Fruit fly (Drosophila melanogaster) whole organism, embryonic: Measurements from ENCODE around the gene dah.
A peak's percentile ranks its signal among the peaks of the same experiment; 100 is the strongest.

ENCODE experiments used
- Adf1 ChIP-seq: fragments of 200-800 bp; sonication (Bioruptor generic); IDR thresholded peaks from 2 replicates; pipeline ENCODE4 v1.3.6; 2022; ENCODE audit warnings: missing biosample characterization, missing genetic modification characterization
- Antp ChIP-seq: fragments of 200-800 bp; sonication (Bioruptor generic); optimal IDR thresholded peaks from 3 replicates; lab custom pipeline; 2016; ENCODE audit warnings: missing biosample characterization, missing genetic modification characterization
- Asciz ChIP-seq: fragments of 200-800 bp; sonication (Bioruptor generic); optimal IDR thresholded peaks from 2 replicates; lab custom pipeline; 2017; ENCODE audit warnings: missing biosample characterization, mild to moderate bottlenecking, missing genetic modification characterization, missing genetic modification reagents
- Awh ChIP-seq: fragments of 200-800 bp; sonication (Bioruptor generic); IDR thresholded peaks from 2 replicates; pipeline ENCODE4, ENCODE4 v1.3.6; 2022; ENCODE audit warnings: missing biosample characterization, missing genetic modification characterization
- CG14667 ChIP-seq: fragments of 200-800 bp; sonication (Bioruptor generic); IDR thresholded peaks from 2 replicates; pipeline ENCODE4 v1.3.6; 2022; ENCODE audit warnings: missing biosample characterization, missing genetic modification characterization
- CG15696 ChIP-seq: fragments of 200-800 bp; sonication (Bioruptor generic); optimal IDR thresholded peaks from 2 replicates; lab custom pipeline; 2019; ENCODE audit warnings: missing biosample characterization, mild to moderate bottlenecking, missing genetic modification characterization, moderate library complexity
- CG17186 ChIP-seq: fragments of 200-800 bp; sonication (Bioruptor generic); optimal IDR thresholded peaks from 3 replicates; lab custom pipeline; 2017; ENCODE audit warnings: missing biosample characterization, missing genetic modification reagents, missing genetic modification characterization
- CG3995 ChIP-seq: fragments of 200-800 bp; sonication (Bioruptor generic); optimal IDR thresholded peaks from 3 replicates; lab custom pipeline; 2016; ENCODE audit warnings: missing biosample characterization, missing genetic modification characterization
- CG42726 ChIP-seq: fragments of 200-800 bp; sonication (Bioruptor generic); IDR thresholded peaks from 2 replicates; pipeline ENCODE4 v1.3.6; 2022; ENCODE audit warnings: missing biosample characterization, missing genetic modification characterization; ENCODE audit not compliant: partially characterized antibody
- CG4617 ChIP-seq: fragments of 200-800 bp; sonication (Bioruptor generic); optimal IDR thresholded peaks from 3 replicates; lab custom pipeline; 2016; ENCODE audit warnings: missing biosample characterization, missing genetic modification characterization, borderline replicate concordance
- CG4730 ChIP-seq: fragments of 200-800 bp; sonication (Bioruptor generic); IDR thresholded peaks from 2 replicates; pipeline ENCODE4 v1.3.6; 2022; ENCODE audit warnings: missing biosample characterization, missing genetic modification characterization
- CG6689 ChIP-seq: fragments of 200-800 bp; sonication (Bioruptor generic); IDR thresholded peaks from 2 replicates; pipeline ENCODE4 v1.3.6; 2022; ENCODE audit warnings: missing biosample characterization, missing genetic modification characterization
- CG6813 ChIP-seq: fragments of 200-800 bp; sonication (Bioruptor generic); optimal IDR thresholded peaks from 2 replicates; lab custom pipeline; 2017; ENCODE audit warnings: missing biosample characterization, missing genetic modification characterization, mild to moderate bottlenecking, moderate library complexity, missing genetic modification reagents
- CG8290 ChIP-seq, 3 experiments: fragments of 200-800 bp; sonication (Bioruptor generic); optimal IDR thresholded peaks; 2 replicates each; lab custom pipeline; 2016 to 2019; ENCODE audit warnings: missing biosample characterization in 3 of 3, missing genetic modification characterization in 3 of 3, mild to moderate bottlenecking in 2 of 3, moderate library complexity in 1 of 3
- CTCF ChIP-seq: fragments of 200-800 bp; sonication (Bioruptor generic); optimal IDR thresholded peaks from 2 replicates; lab custom pipeline; 2017; ENCODE audit warnings: missing biosample characterization, mild to moderate bottlenecking, missing genetic modification characterization, moderate library complexity
- Chrac-16 ChIP-seq: fragments of 200-800 bp; sonication (Bioruptor generic); optimal IDR thresholded peaks from 3 replicates; lab custom pipeline; 2016; ENCODE audit warnings: missing biosample characterization, missing genetic modification characterization
- Dbx ChIP-seq: fragments of 200-800 bp; sonication (Bioruptor generic); IDR thresholded peaks from 3 replicates; pipeline ENCODE4 v1.3.6; 2022; ENCODE audit warnings: missing biosample characterization, missing genetic modification characterization
- Doc3 ChIP-seq: fragments of 200-800 bp; sonication (Bioruptor generic); IDR thresholded peaks from 3 replicates; pipeline ENCODE4 v1.3.6; 2022; ENCODE audit warnings: missing biosample characterization, missing genetic modification characterization; ENCODE audit not compliant: partially characterized antibody
- ERR ChIP-seq: fragments of 200-800 bp; sonication (Bioruptor generic); optimal IDR thresholded peaks from 2 replicates; lab custom pipeline; 2016; ENCODE audit warnings: missing biosample characterization, missing genetic modification characterization
- Ets65A ChIP-seq: fragments of 200-800 bp; sonication (Bioruptor generic); peaks from one replicate; lab custom pipeline; 2016; ENCODE audit warnings: missing biosample characterization, missing genetic modification characterization
- Fer3 ChIP-seq: fragments of 200-800 bp; sonication (Bioruptor generic); optimal IDR thresholded peaks from 2 replicates; lab custom pipeline; 2018; ENCODE audit warnings: missing biosample characterization, mild to moderate bottlenecking, missing genetic modification characterization, moderate library complexity
- GATAe ChIP-seq: fragments of 200-800 bp; sonication (Bioruptor generic); conservative IDR thresholded peaks from 2 replicates; pipeline ENCODE4 v1.3.6; 2022; ENCODE audit warnings: missing biosample characterization, missing genetic modification characterization
- Hsf ChIP-seq: fragments of 200-800 bp; sonication (Bioruptor generic); optimal IDR thresholded peaks from 3 replicates; lab custom pipeline; 2016; ENCODE audit warnings: missing biosample characterization, missing genetic modification characterization
- Med ChIP-seq: fragments of 200-800 bp; sonication (Bioruptor generic); peaks from one replicate; lab custom pipeline; 2016; ENCODE audit warnings: missing biosample characterization, missing genetic modification characterization, mild to moderate bottlenecking, inconsistent platforms, moderate library complexity
- NFAT ChIP-seq: fragments of 200-800 bp; sonication (Bioruptor generic); IDR thresholded peaks from 2 replicates; pipeline ENCODE4 v1.3.6; 2022; ENCODE audit warnings: missing biosample characterization, missing genetic modification characterization
- Rfx ChIP-seq: fragments of 200-800 bp; sonication (Bioruptor generic); IDR thresholded peaks from 2 replicates; pipeline ENCODE4 v1.3.6; 2022; ENCODE audit warnings: missing biosample characterization, missing genetic modification characterization
- TFAM ChIP-seq: fragments of 200-800 bp; sonication (Bioruptor generic); optimal IDR thresholded peaks from 2 replicates; lab custom pipeline; 2017; ENCODE audit warnings: missing biosample characterization, missing genetic modification characterization, inconsistent platforms
- Trl ChIP-seq, 3 experiments: fragments of >200 bp in 2 of 3; fragments of 200-800 bp in 1 of 3; sonication (Bioruptor generic) in 1 of 3; optimal IDR thresholded peaks; 2 replicates in 1 of 3; 3 replicates in 2 of 3; lab custom pipeline; 2016 to 2017; ENCODE audit warnings: missing biosample characterization in 1 of 3, missing genetic modification characterization in 1 of 3
- amos ChIP-seq: fragments of 200-800 bp; sonication (Bioruptor generic); IDR thresholded peaks from 2 replicates; pipeline ENCODE4 v1.3.6; 2022; ENCODE audit warnings: missing biosample characterization, missing genetic modification characterization; ENCODE audit not compliant: partially characterized antibody
- az2 ChIP-seq: fragments of 200-800 bp; sonication (Bioruptor generic); optimal IDR thresholded peaks from 3 replicates; lab custom pipeline; 2016; ENCODE audit warnings: missing biosample characterization, missing genetic modification characterization
- bigmax ChIP-seq: fragments of 200-800 bp; sonication (Bioruptor generic); optimal IDR thresholded peaks from 2 replicates; lab custom pipeline; 2018; ENCODE audit warnings: missing biosample characterization, mild to moderate bottlenecking, missing genetic modification characterization
- cas ChIP-seq: fragments of 200-800 bp; sonication (Bioruptor generic); IDR thresholded peaks from 2 replicates; pipeline ENCODE4 v1.3.6; 2022; ENCODE audit warnings: missing biosample characterization, missing genetic modification characterization
- chinmo ChIP-seq: fragments of 200-800 bp; sonication (Bioruptor generic); IDR thresholded peaks from 4 replicates; pipeline ENCODE4 v1.3.6; 2022; ENCODE audit warnings: missing biosample characterization, missing genetic modification characterization; ENCODE audit not compliant: partially characterized antibody
- dysf ChIP-seq: fragments of 200-800 bp; sonication (Bioruptor generic); IDR thresholded peaks from 3 replicates; pipeline ENCODE4 v1.3.6; 2022; ENCODE audit warnings: missing biosample characterization, missing genetic modification characterization
- gce ChIP-seq: fragments of 200-800 bp; sonication (Bioruptor generic); IDR thresholded peaks from 3 replicates; pipeline ENCODE4 v1.3.6; 2022; ENCODE audit warnings: missing biosample characterization, missing genetic modification characterization
- jumu ChIP-seq: fragments of 200-800 bp; sonication (Bioruptor generic); optimal IDR thresholded peaks from 3 replicates; lab custom pipeline; 2016; ENCODE audit warnings: missing biosample characterization, missing genetic modification characterization
- klu ChIP-seq: fragments of 200-800 bp; sonication (Bioruptor generic); IDR thresholded peaks from 2 replicates; pipeline ENCODE4 v1.3.6; 2022; ENCODE audit warnings: missing biosample characterization, missing genetic modification characterization
- pfk ChIP-seq: fragments of 200-800 bp; sonication (Bioruptor generic); optimal IDR thresholded peaks from 2 replicates; lab custom pipeline; 2018; ENCODE audit warnings: missing biosample characterization, mild to moderate bottlenecking, missing genetic modification characterization, moderate library complexity
- phol ChIP-seq: fragments of 200-800 bp; sonication (Bioruptor generic); optimal IDR thresholded peaks from 3 replicates; lab custom pipeline; 2018; ENCODE audit warnings: missing biosample characterization, mild to moderate bottlenecking, missing genetic modification characterization, moderate library complexity
- sima ChIP-seq: fragments of 200-800 bp; sonication (Bioruptor generic); optimal IDR thresholded peaks from 2 replicates; lab custom pipeline; 2016; ENCODE audit warnings: missing biosample characterization, missing genetic modification characterization
- sisA ChIP-seq: fragments of 200-800 bp; sonication (Bioruptor generic); IDR thresholded peaks from 2 replicates; pipeline ENCODE4 v1.3.6; 2022; ENCODE audit warnings: missing biosample characterization, missing genetic modification characterization
- ssp ChIP-seq: fragments of 200-800 bp; sonication (Bioruptor generic); IDR thresholded peaks from 2 replicates; pipeline ENCODE4 v1.3.6; 2022; ENCODE audit warnings: missing biosample characterization, missing genetic modification characterization
- sug ChIP-seq: fragments of 200-800 bp; optimal IDR thresholded peaks from 2 replicates; lab custom pipeline; 2019; ENCODE audit warnings: missing biosample characterization, mild to moderate bottlenecking, missing genetic modification characterization, moderate library complexity
- trh ChIP-seq: fragments of 200-800 bp; sonication (Bioruptor generic); optimal IDR thresholded peaks from 2 replicates; lab custom pipeline; 2016; ENCODE audit warnings: missing biosample characterization, missing genetic modification characterization
- tx ChIP-seq: fragments of 200-800 bp; sonication (Bioruptor generic); optimal IDR thresholded peaks from 2 replicates; lab custom pipeline; 2016; ENCODE audit warnings: missing biosample characterization, missing genetic modification characterization
- usp ChIP-seq: fragments of >200 bp; optimal IDR thresholded peaks from 2 replicates; lab custom pipeline; 2017; ENCODE audit warnings: missing biosample characterization, missing genetic modification characterization
- wor ChIP-seq: fragments of 200-800 bp; sonication (Bioruptor generic); IDR thresholded peaks from 2 replicates; pipeline ENCODE4 v1.3.6; 2022; ENCODE audit warnings: missing biosample characterization, missing genetic modification characterization
- zfh1 ChIP-seq: fragments of 200-800 bp; sonication (Bioruptor generic); IDR thresholded peaks from 3 replicates; pipeline ENCODE4 v1.3.6; 2022; ENCODE audit warnings: missing biosample characterization, missing genetic modification characterization

The dah gene

dm6 chrX:15299927-15300740, 28.0 kb upstream of the dah start (continued):
- TF ChIP-seq Med (GFP tag; lab: Kevin White, UChicago) (peak; percentile 60), Chrac-16 (no peak), Adf1 (GFP tag; lab: Robert Waterston, UW) (no peak), CG17186 (GFP tag; lab: Kevin White, UChicago) (no peak), Antp (GFP tag; lab: Kevin White, UChicago) (no peak), tx (GFP tag; lab: Kevin White, UChicago) (no peak)
- TF ChIP-seq, all 482 proteins: peak for 12

dm6 chrX:15301175-15301574, 27.0 kb upstream of the dah start:
- TF ChIP-seq wor (GFP tag; lab: Robert Waterston, UW) (no peak), cas (GFP tag; lab: Robert Waterston, UW) (no peak), trh (GFP tag; lab: Kevin White, UChicago) (no peak), az2 (GFP tag; lab: Kevin White, UChicago) (no peak), usp (GFP tag; lab: Kevin White, UChicago) (no peak), GATAe (no peak), Doc3 (no peak), phol (tag; lab: Kevin White, UChicago) (no peak), Asciz (GFP tag; lab: Kevin White, UChicago) (no peak), CG6813 (GFP tag; lab: Kevin White, UChicago) (no peak), Rfx (GFP tag; lab: Robert Waterston, UW) (0 out of 2 replicates have a peak, but pooled peaks have one; percentile 12), ERR (no peak), Dbx (GFP tag; lab: Robert Waterston, UW) (0 out of 3 replicates have a peak, but pooled peaks have one; percentile 31), Hsf (no peak), amos (GFP tag; lab: Robert Waterston, UW) (no peak), NFAT (GFP tag; lab: Robert Waterston, UW) (no peak), dysf (GFP tag; lab: Robert Waterston, UW) (no peak), CG8290 (GFP tag; optimal IDR thresholded peaks at IDR 0.05; lab: Kevin White, UChicago) (no peak), CG8290 (tag; optimal IDR thresholded peaks at IDR 0.05; lab: Kevin White, UChicago) (peak in 1 of 2 experiments; percentile 15), pfk (no peak), Fer3 (tag; lab: Kevin White, UChicago) (no peak), CG4730 (GFP tag; lab: Robert Waterston, UW) (no peak), CG3995 (GFP tag; lab: Kevin White, UChicago) (no peak), bigmax (GFP tag; lab: Kevin White, UChicago) (peak; percentile 61), sisA (GFP tag; lab: Robert Waterston, UW) (no peak), sug (tag; lab: Kevin White, UChicago) (peak; percentile 59), CG15696 (tag; lab: Kevin White, UChicago) (no peak), ssp (GFP tag; lab: Robert Waterston, UW) (no peak), TFAM (GFP tag; lab: Kevin White, UChicago) (no peak), klu (GFP tag; lab: Robert Waterston, UW) (no peak), Trl (optimal IDR thresholded peaks at IDR 0.05; lab: Kevin White, UChicago) (peak; percentile 26 to 58), Trl (GFP tag; optimal IDR thresholded peaks at IDR 0.05; lab: Kevin White, UChicago) (no peak), zfh1 (no peak), Ets65A (no peak), CG6689 (GFP tag; lab: Robert Waterston, UW) (no peak), CG42726 (GFP tag; lab: Robert Waterston, UW) (0 out of 2 replicates have a peak, but pooled peaks have one; percentile 33), chinmo (GFP tag; lab: Robert Waterston, UW) (peak; percentile 66; the same call in 1 of the 4 replicates), CG14667 (GFP tag; lab: Robert Waterston, UW) (no peak), CTCF (no peak), gce (GFP tag; lab: Robert Waterston, UW) (0 out of 3 replicates have a peak, but pooled peaks have one; percentile 6), Adf1 (GFP tag; lab: Robert Waterston, UW) (peak; percentile 56; the same call in 1 of the 2 replicates), CG4617 (no peak), sima (no peak), jumu (no peak), Awh (GFP tag; lab: Robert Waterston, UW) (no peak)
